Worm (Caenorhabditis elegans): ENCODE data around the gene ulp-2.

Gene ulp-2

ce11 chrII:4955353-4955752 lies 4.3 kb downstream of the ulp-2 start, which contains the start of gene pbs-3 (continued):
- peak; percentile 50 for TF ChIP-seq nhr-11 (tag; optimal IDR thresholded peaks at IDR 0.05)
- no peak for TF ChIP-seq ztf-11 (tag; optimal IDR thresholded peaks at IDR 0.05)
- TF ChIP-seq cey-2 (tag; optimal IDR thresholded peaks at IDR 0.05; ENCODE audit: borderline replicate concordance, insufficient read depth), result no peak
- TF ChIP-seq fos-1 (tag; optimal IDR thresholded peaks at IDR 0.05), result no peak
- no peak for TF ChIP-seq ZK337.2 (GFP tag; IDR thresholded peaks at IDR 0.05)
- no peak for TF ChIP-seq zfp-3 (GFP tag; conservative IDR thresholded peaks at IDR 0.05)
- no peak for TF ChIP-seq skn-1 (tag; optimal IDR thresholded peaks at IDR 0.05)
- TF ChIP-seq snpc-4 (tag; optimal IDR thresholded peaks at IDR 0.05), result no peak
- no peak for TF ChIP-seq saeg-2 (GFP tag; IDR thresholded peaks at IDR 0.05)
- no peak for TF ChIP-seq aha-1 (tag)
- no peak for TF ChIP-seq hlh-30 (tag; optimal IDR thresholded peaks at IDR 0.05; ENCODE audit: insufficient read depth)
- no peak for TF ChIP-seq nhr-25 (tag; optimal IDR thresholded peaks at IDR 0.05; ENCODE audit: borderline replicate concordance, insufficient read depth)
- no peak for TF ChIP-seq R02D3.7 (tag; optimal IDR thresholded peaks at IDR 0.05)
- no peak for TF ChIP-seq ceh-32 (tag; optimal IDR thresholded peaks at IDR 0.05; ENCODE audit: poor library complexity)
- no peak for TF ChIP-seq nhr-42 (GFP tag; IDR thresholded peaks at IDR 0.05)
- peak in 1 of 2 experiments; percentile 68 for TF ChIP-seq hif-1 (tag; optimal IDR thresholded peaks at IDR 0.05)
- peak in 1 of 2 experiments; percentile 82 for TF ChIP-seq unc-62 (GFP tag; optimal IDR thresholded peaks at IDR 0.05 in 1 of 2)
- no peak for TF ChIP-seq unc-62 (tag; optimal IDR thresholded peaks at IDR 0.05)
- no peak for TF ChIP-seq F44E2.7 (GFP tag; IDR thresholded peaks at IDR 0.05)
- no peak for TF ChIP-seq egl-27 (tag; optimal IDR thresholded peaks at IDR 0.05)
- TF ChIP-seq hlh-11 (tag; optimal IDR thresholded peaks at IDR 0.05), result peak; percentile 35
- no peak for TF ChIP-seq pha-4 (GFP tag; IDR thresholded peaks at IDR 0.05)
- TF ChIP-seq pha-4 (tag; optimal IDR thresholded peaks at IDR 0.05), result no peak
- no peak for TF ChIP-seq snpc-1.2 (GFP tag; IDR thresholded peaks at IDR 0.05)
- TF ChIP-seq Y48G9A.11 (GFP tag; IDR thresholded peaks at IDR 0.05), result 0 out of 2 replicates have a peak, but pooled peaks have one; percentile 19
- TF ChIP-seq D1046.2 (GFP tag; IDR thresholded peaks at IDR 0.05), result no peak
- TF ChIP-seq mdt-29 (GFP tag; IDR thresholded peaks at IDR 0.05), result no peak
- no peak for TF ChIP-seq nhr-237 (tag; optimal IDR thresholded peaks at IDR 0.05)
- no peak for TF ChIP-seq T26A8.4 (GFP tag; IDR thresholded peaks at IDR 0.05)
- TF ChIP-seq madf-5 (GFP tag; IDR thresholded peaks at IDR 0.05), result 0 out of 4 replicates have a peak, but pooled peaks of 1 of the 2 experiments have one; percentile 46
- peak; percentile 2 for TF ChIP-seq rbr-2 (tag; optimal IDR thresholded peaks at IDR 0.05)
- TF ChIP-seq nhr-41 (GFP tag; IDR thresholded peaks at IDR 0.05), result no peak
- no peak for TF ChIP-seq Y5F2A.4 (GFP tag; optimal IDR thresholded peaks at IDR 0.05)
- TF ChIP-seq Y105C5A.15 (GFP tag; IDR thresholded peaks at IDR 0.05), result no peak
- TF ChIP-seq tag-97 (GFP tag; IDR thresholded peaks at IDR 0.05), result no peak
- no peak for TF ChIP-seq dmd-9 (GFP tag; IDR thresholded peaks at IDR 0.05)
- TF ChIP-seq lin-39 (tag; optimal IDR thresholded peaks at IDR 0.05), result no peak

ce11 chrII:4954099-4954959 lies 5.3 kb downstream of the ulp-2 start:
- peak; percentile 54 for TF ChIP-seq lin-38 (GFP tag; IDR thresholded peaks at IDR 0.05)
- TF ChIP-seq nhr-10 (tag; optimal IDR thresholded peaks at IDR 0.05), result no peak
- peak; percentile 25; the same call in 1 of the 2 replicates for TF ChIP-seq snpc-1.2 (GFP tag; IDR thresholded peaks at IDR 0.05)
- peak; percentile 94 for TF ChIP-seq aha-1 (tag)
- peak in 1 of 2 experiments; percentile 62 for TF ChIP-seq unc-62 (GFP tag; optimal IDR thresholded peaks at IDR 0.05 in 1 of 2)
- no peak for TF ChIP-seq unc-62 (tag; optimal IDR thresholded peaks at IDR 0.05)
